Worm (Caenorhabditis elegans) whole organism, mixed stage, embryonic: ENCODE results near the gene F35F10.5.
A peak's percentile ranks its signal among the peaks of the same experiment; 100 is the strongest.

Experiments used
- ceh-39 ChIP-seq: fragments of 150-350 bp; optimal IDR thresholded peaks from 2 replicates; lab custom pipeline; 2014; ENCODE audit warnings: missing biosample characterization, missing genetic modification characterization
- elt-3 ChIP-seq: fragments of 150-350 bp; optimal IDR thresholded peaks from 2 replicates; lab custom pipeline; 2014; ENCODE audit warnings: missing biosample characterization, missing genetic modification characterization
- hlh-1 ChIP-seq: fragments of 150-350 bp; optimal IDR thresholded peaks from 2 replicates; lab custom pipeline; 2014; ENCODE audit warnings: missing biosample characterization, missing genetic modification reagents, missing genetic modification characterization
- mep-1 ChIP-seq: fragments of 150-350 bp; optimal IDR thresholded peaks from 2 replicates; lab custom pipeline; 2017; ENCODE audit warnings: missing biosample characterization, missing genetic modification reagents, missing genetic modification characterization, inconsistent platforms
- nhr-12 ChIP-seq: fragments of 150-350 bp; optimal IDR thresholded peaks from 2 replicates; lab custom pipeline; 2014; ENCODE audit warnings: missing biosample characterization, missing genetic modification characterization
- nhr-237 ChIP-seq: fragments of 150-350 bp; optimal IDR thresholded peaks from 2 replicates; lab custom pipeline; 2014; ENCODE audit warnings: missing biosample characterization, missing genetic modification characterization
- nhr-28 ChIP-seq: fragments of 150-350 bp; optimal IDR thresholded peaks from 2 replicates; lab custom pipeline; 2014; ENCODE audit warnings: missing biosample characterization, missing genetic modification characterization
- pha-4 ChIP-seq: fragments of 150-350 bp; optimal IDR thresholded peaks from 2 replicates; lab custom pipeline; 2018; ENCODE audit warnings: missing biosample characterization, missing genetic modification reagents, missing genetic modification characterization
- snpc-4 ChIP-seq: fragments of 150-350 bp; optimal IDR thresholded peaks from 2 replicates; lab custom pipeline; 2014; ENCODE audit warnings: missing biosample characterization, missing genetic modification characterization
- unc-39 ChIP-seq: fragments of 150-350 bp; optimal IDR thresholded peaks from 2 replicates; lab custom pipeline; 2014; ENCODE audit warnings: missing biosample characterization, missing genetic modification characterization
- unc-62 ChIP-seq: fragments of 150-350 bp; optimal IDR thresholded peaks from 2 replicates; lab custom pipeline; 2014; ENCODE audit warnings: missing biosample characterization, missing genetic modification reagents, missing genetic modification characterization

DNA sequence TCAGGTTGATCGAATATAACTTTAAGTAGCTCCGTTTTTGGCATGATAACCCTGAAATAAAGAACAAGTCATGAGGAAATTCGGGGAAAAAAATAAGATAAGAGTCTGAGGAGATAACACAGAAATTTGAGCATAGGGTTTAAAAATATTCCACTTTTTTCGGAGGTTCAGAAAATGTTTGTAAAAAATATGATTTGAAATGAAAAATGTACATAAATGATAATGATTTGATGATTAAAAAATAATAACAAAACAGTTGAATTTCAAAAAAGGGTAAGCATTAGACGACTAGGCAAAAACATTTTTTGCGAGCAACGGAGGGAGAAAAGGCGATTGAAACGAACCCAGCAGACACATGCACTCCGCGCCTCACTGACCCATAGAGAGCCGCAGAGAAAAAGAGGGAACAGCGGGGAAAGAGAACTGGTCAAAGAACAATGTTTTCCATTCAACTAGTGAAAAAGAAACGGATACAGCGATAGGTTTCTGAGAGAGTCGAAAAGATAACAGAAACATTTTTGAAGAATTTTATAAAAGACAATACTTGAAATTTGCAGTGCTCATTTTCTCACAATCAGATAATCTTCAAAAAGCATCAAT, 27.4 kb downstream of the F35F10.5 start, which contains the start of gene arrd-18:
- no peak for TF ChIP-seq nhr-237
- TF ChIP-seq pha-4: no peak
- no peak for TF ChIP-seq mep-1 (tag; lab: Kevin White, UChicago)
- no peak for TF ChIP-seq snpc-4 (tag; lab: Kevin White, UChicago)
- TF ChIP-seq elt-3 (tag; lab: Kevin White, UChicago): no peak
- no peak for TF ChIP-seq unc-39 (tag; lab: Kevin White, UChicago)
- TF ChIP-seq nhr-28 (tag; lab: Kevin White, UChicago): no peak
- TF ChIP-seq ceh-39: no peak
- TF ChIP-seq unc-62: no peak
- TF ChIP-seq nhr-12: no peak
- TF ChIP-seq hlh-1: peak; percentile 3
